Fruit fly (Drosophila melanogaster): ENCODE measurements around the gene CG13282.

Gene CG13282

DNA sequence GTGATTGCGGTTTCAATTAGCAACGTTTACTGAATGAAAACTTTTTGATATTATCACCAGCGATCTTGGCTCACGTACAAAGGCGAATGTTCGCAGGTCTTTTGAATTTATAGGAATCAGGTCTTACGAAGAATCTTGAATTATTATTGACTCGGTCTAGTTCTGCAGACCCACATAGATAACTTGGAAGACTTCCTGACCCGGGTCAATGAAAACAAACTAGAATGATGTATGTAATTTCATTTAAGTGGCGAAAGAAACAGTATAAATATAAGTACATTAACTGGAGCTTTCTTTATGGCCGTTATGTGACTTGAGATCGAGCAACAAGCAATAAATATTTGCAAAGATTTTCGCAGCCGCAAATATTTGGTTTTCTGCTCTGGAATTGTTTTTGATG, at the start of gene CG13282:
CG13282 (minus strand) TSS at position 101 of the 400 bp plus-strand sequence.
- TF ChIP-seq Vsx2 (GFP tag; optimal IDR thresholded peaks at IDR 0.05; ENCODE audit: partially characterized antibody) (no peak), CG9705 (GFP tag; optimal IDR thresholded peaks at IDR 0.05) (no peak), Myc (optimal IDR thresholded peaks at IDR 0.05) (no peak), Dif (GFP tag; optimal IDR thresholded peaks at IDR 0.05; ENCODE audit: partially characterized antibody) (no peak), ey (GFP tag; optimal IDR thresholded peaks at IDR 0.05) (no peak), tai (GFP tag; optimal IDR thresholded peaks at IDR 0.05) (no peak), usp (GFP tag; optimal IDR thresholded peaks at IDR 0.05) (no peak), fru (GFP tag; optimal IDR thresholded peaks at IDR 0.05) (no peak), br (GFP tag; optimal IDR thresholded peaks at IDR 0.05) (no peak), Sp1 (GFP tag; optimal IDR thresholded peaks at IDR 0.05) (no peak), h (GFP tag; optimal IDR thresholded peaks at IDR 0.05) (no peak), Hnf4 (GFP tag; optimal IDR thresholded peaks at IDR 0.05) (no peak), rgr (GFP tag; optimal IDR thresholded peaks at IDR 0.05) (no peak)

DNA sequence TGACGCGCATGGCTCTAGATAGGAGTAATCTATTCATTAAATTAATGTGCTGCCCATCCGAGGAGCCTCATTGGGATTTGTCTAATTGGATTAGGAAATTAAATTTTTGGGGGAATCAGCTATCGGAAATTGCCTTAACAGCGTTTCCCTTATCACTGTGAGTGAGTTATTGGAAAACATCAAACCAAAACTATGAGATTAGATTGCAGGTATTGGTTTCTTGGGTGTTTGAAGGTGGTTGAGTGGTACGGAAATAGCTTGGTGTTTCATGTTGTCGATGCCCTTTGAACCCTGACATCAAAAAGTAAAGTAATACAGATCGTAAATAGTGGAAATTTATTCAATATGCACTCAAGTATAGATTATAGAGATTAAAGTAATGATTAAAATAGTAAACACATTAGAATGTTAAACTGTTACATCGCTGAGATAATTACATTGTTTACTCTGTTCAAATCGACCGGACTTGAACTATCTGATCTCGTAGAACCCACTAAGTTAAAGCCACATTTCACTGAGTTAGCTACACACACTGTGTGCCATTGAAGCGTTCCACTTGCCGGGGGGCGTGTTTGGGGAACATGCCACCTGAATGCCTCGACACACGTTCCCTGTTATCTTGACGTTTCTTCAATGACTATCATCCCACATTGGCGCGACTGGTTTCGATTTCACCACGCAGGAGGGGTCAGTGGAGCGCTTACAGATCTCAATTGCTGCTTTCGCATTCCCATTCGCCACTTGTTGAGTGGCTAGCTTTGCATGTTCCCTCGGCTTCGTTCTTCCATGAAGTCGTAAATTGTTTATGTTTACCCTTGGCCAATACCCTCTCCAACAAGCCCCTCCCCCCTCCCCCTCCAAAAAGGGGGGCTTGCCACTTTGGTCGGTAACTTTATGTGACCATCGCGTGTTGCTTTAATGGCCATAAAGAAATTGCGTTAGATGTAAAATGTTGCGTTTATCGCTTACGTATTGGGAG, 48.9 kb upstream of the CG13282 start:
- TF ChIP-seq Dif (GFP tag; optimal IDR thresholded peaks at IDR 0.05; ENCODE audit: partially characterized antibody) (no peak), Hr78 (GFP tag; optimal IDR thresholded peaks at IDR 0.05) (no peak), ey (GFP tag; optimal IDR thresholded peaks at IDR 0.05) (no peak), OdsH (GFP tag; optimal IDR thresholded peaks at IDR 0.05) (no peak), CrebA (GFP tag; optimal IDR thresholded peaks at IDR 0.05; ENCODE audit: borderline replicate concordance) (no peak), Hnf4 (GFP tag; optimal IDR thresholded peaks at IDR 0.05) (no peak), dsf (GFP tag; optimal IDR thresholded peaks at IDR 0.05; ENCODE audit: borderline replicate concordance) (no peak), sv (GFP tag; optimal IDR thresholded peaks at IDR 0.05) (no peak), usp (GFP tag; optimal IDR thresholded peaks at IDR 0.05) (no peak), foxo (GFP tag; optimal IDR thresholded peaks at IDR 0.05) (no peak), pan (optimal IDR thresholded peaks at IDR 0.05) (no peak)

- TF ChIP-seq HLH106 (tag; optimal IDR thresholded peaks at IDR 0.05) (no peak), h (GFP tag; optimal IDR thresholded peaks at IDR 0.05) (no peak), Dfd (GFP tag; optimal IDR thresholded peaks at IDR 0.05) (no peak), Dif (GFP tag; optimal IDR thresholded peaks at IDR 0.05; ENCODE audit: partially characterized antibody) (no peak), Rel (GFP tag; optimal IDR thresholded peaks at IDR 0.05) (no peak), Rel (tag; optimal IDR thresholded peaks at IDR 0.05) (no peak)
Measured at dm6 chr2L:16882372-16882771, 48.1 kb upstream of the CG13282 start.

DNA sequence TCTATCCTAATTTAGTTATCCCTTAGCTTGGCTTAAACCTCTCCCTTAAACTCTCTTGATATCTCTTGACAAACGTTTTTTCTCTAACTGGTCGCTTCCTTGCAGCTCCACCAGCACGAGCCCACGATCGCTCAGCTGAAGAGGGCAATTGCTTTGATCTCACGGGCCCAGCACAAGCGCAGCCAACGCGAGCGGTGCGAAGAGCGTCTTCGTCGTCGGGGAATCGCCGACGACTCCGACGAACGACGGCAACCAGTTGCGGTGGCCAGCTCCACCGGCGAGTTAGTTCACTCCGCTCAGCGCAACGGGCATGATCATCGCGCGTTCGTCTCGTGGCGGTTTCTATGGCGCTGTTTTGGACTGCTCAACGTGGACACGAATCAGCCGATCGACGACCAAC, 46.6 kb upstream of the CG13282 start:
- TF ChIP-seq Dif (GFP tag; optimal IDR thresholded peaks at IDR 0.05; ENCODE audit: partially characterized antibody) (peak; percentile 83), Hr83 (GFP tag; optimal IDR thresholded peaks at IDR 0.05; ENCODE audit: poor library complexity, severe bottlenecking) (peak; percentile 52), N (GFP tag; optimal IDR thresholded peaks at IDR 0.05) (no peak), Vsx2 (GFP tag; optimal IDR thresholded peaks at IDR 0.05; ENCODE audit: partially characterized antibody) (peak; percentile 14), jim (GFP tag; optimal IDR thresholded peaks at IDR 0.05) (no peak), br (GFP tag; optimal IDR thresholded peaks at IDR 0.05) (peak; percentile 4), dmrt93B (GFP tag; optimal IDR thresholded peaks at IDR 0.05) (no peak), h (GFP tag; optimal IDR thresholded peaks at IDR 0.05) (peak; percentile 13), rgr (GFP tag; optimal IDR thresholded peaks at IDR 0.05) (peak; percentile 48), foxo (GFP tag; optimal IDR thresholded peaks at IDR 0.05) (peak in 1 of 2 experiments; percentile 8), woc (GFP tag; optimal IDR thresholded peaks at IDR 0.05) (peak; percentile 29), dl (GFP tag; optimal IDR thresholded peaks at IDR 0.05; ENCODE audit: insufficient read depth in 1 of 2, partially characterized antibody in 2 of 2) (peak; percentile 62 to 74), Rel (GFP tag; optimal IDR thresholded peaks at IDR 0.05) (no peak), Rel (tag; optimal IDR thresholded peaks at IDR 0.05) (peak; percentile 29)

- TF ChIP-seq ey (GFP tag; optimal IDR thresholded peaks at IDR 0.05) (no peak), Sp1 (GFP tag; optimal IDR thresholded peaks at IDR 0.05) (no peak), Jra (GFP tag; optimal IDR thresholded peaks at IDR 0.05) (no peak), Abd-B (GFP tag; optimal IDR thresholded peaks at IDR 0.05) (no peak), h (GFP tag; optimal IDR thresholded peaks at IDR 0.05) (no peak), Dif (GFP tag; optimal IDR thresholded peaks at IDR 0.05; ENCODE audit: partially characterized antibody) (no peak), Vsx2 (GFP tag; optimal IDR thresholded peaks at IDR 0.05; ENCODE audit: partially characterized antibody) (no peak)
Measured at dm6 chr2L:16879288-16879687, 45.0 kb upstream of the CG13282 start, which contains the start of the genes CG32832, CG31743 and CG34313. TSS of gene CG32832 (minus strand) at chr2L:16879290. TSS of gene CG31743 (plus strand) at chr2L:16879517. TSS of gene CG34313 (plus strand) at chr2L:16879517.

Data from whole organism, wandering third instar larva.